Fruit fly (Drosophila melanogaster): ENCODE measurements around the gene Mhc.
A peak's percentile ranks its signal among the peaks of the same experiment; 100 is the strongest.

Gene Mhc

DNA sequence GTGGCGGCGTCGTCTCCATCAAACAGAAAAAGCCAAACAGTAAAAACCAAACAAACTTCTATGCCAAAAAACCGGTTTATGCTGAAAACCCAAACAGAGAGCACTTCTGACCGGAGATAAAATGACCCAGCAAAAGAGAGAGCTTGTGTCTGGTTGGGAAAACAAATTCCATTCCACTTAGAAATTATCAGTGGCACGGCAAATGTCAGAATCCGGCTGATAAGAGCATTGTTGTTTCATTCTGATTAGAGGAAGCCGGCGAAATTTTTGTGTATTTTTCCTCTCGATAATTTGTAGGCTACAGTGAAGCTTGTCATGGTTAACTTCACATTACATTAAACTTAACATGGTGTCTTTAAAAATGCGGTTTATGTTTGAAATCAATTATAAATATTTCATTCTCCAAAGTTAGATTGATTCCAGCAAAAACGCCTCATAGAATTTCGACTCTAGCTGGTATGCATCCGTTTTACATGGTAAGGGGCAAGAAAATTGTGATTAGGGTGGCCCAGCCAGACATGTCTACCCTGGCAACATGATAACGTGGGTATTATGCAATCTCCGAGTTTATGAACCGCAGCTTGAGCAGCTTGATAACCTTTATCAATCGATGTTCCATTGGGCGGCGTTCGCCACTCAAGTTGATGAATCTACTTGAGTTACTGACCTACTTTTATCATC is 51.2 kb downstream of the Mhc start (continued):
- TF ChIP-seq bsh (GFP tag; optimal IDR thresholded peaks at IDR 0.05) (no peak), hb (GFP tag; IDR thresholded peaks at IDR 0.05; ENCODE audit: partially characterized antibody) (no peak), CG3726 (GFP tag; IDR thresholded peaks at IDR 0.05) (no peak), hbn (GFP tag; IDR thresholded peaks at IDR 0.05; ENCODE audit: partially characterized antibody) (no peak), CG31224 (GFP tag; IDR thresholded peaks at IDR 0.05) (no peak), en (GFP tag; optimal IDR thresholded peaks at IDR 0.05) (no peak), Pdp1 (GFP tag; optimal IDR thresholded peaks at IDR 0.05) (peak; percentile 49 to 97), emc (GFP tag; optimal IDR thresholded peaks at IDR 0.05) (no peak), CG6813 (GFP tag; optimal IDR thresholded peaks at IDR 0.05) (no peak), Usf (GFP tag; optimal IDR thresholded peaks at IDR 0.05) (no peak), sr (GFP tag; IDR thresholded peaks at IDR 0.05) (no peak), CG7271 (tag; optimal IDR thresholded peaks at IDR 0.05) (no peak), jumu (GFP tag; optimal IDR thresholded peaks at IDR 0.05) (no peak), CG9932 (GFP tag; IDR thresholded peaks at IDR 0.05) (peak; percentile 57), CG3847 (GFP tag; IDR thresholded peaks at IDR 0.05) (no peak), repo (GFP tag; optimal IDR thresholded peaks at IDR 0.05) (no peak), CG9215 (GFP tag; IDR thresholded peaks at IDR 0.05) (no peak), CG17385 (GFP tag; optimal IDR thresholded peaks at IDR 0.05) (no peak), CG4404 (GFP tag; IDR thresholded peaks at IDR 0.05) (no peak), pita (GFP tag; optimal IDR thresholded peaks at IDR 0.05) (no peak), Xbp1 (GFP tag; optimal IDR thresholded peaks at IDR 0.05) (peak; percentile 16), ato (GFP tag; IDR thresholded peaks at IDR 0.05; ENCODE audit: partially characterized antibody) (no peak), CG10565 (GFP tag; optimal IDR thresholded peaks at IDR 0.05) (no peak), CG11398 (GFP tag; optimal IDR thresholded peaks at IDR 0.05) (no peak), gcm2 (GFP tag; optimal IDR thresholded peaks at IDR 0.05) (no peak), TFAM (GFP tag; optimal IDR thresholded peaks at IDR 0.05) (no peak), CG10462 (GFP tag; optimal IDR thresholded peaks at IDR 0.05) (no peak), CG17361 (GFP tag; IDR thresholded peaks at IDR 0.05) (no peak), tio (GFP tag; optimal IDR thresholded peaks at IDR 0.05) (no peak), CG7745 (tag; optimal IDR thresholded peaks at IDR 0.05) (no peak), Dbx (GFP tag; IDR thresholded peaks at IDR 0.05) (peak; percentile 63; the same call in 2 of the 3 replicates), so (GFP tag; IDR thresholded peaks at IDR 0.05) (no peak), zen2 (GFP tag; IDR thresholded peaks at IDR 0.05; ENCODE audit: partially characterized antibody) (no peak), Atf6 (GFP tag; IDR thresholded peaks at IDR 0.05) (peak; percentile 42; the same call in 1 of the 2 replicates), CG11093 (GFP tag; IDR thresholded peaks at IDR 0.05) (no peak), CG17612 (GFP tag; IDR thresholded peaks at IDR 0.05) (no peak), Six4 (GFP tag; optimal IDR thresholded peaks at IDR 0.05) (no peak), bab2 (GFP tag; optimal IDR thresholded peaks at IDR 0.05) (peak; percentile 12), HmgD (GFP tag; optimal IDR thresholded peaks at IDR 0.05) (no peak), Drgx (GFP tag; IDR thresholded peaks at IDR 0.05) (no peak), CG11085 (GFP tag; IDR thresholded peaks at IDR 0.05) (no peak), HHEX (GFP tag; optimal IDR thresholded peaks at IDR 0.05) (no peak), ash1 (GFP tag; optimal IDR thresholded peaks at IDR 0.05) (no peak), ttk (GFP tag; IDR thresholded peaks at IDR 0.05) (no peak), Dp (GFP tag; optimal IDR thresholded peaks at IDR 0.05) (no peak), scrt (GFP tag; optimal IDR thresholded peaks at IDR 0.05) (no peak), CG12391 (tag; optimal IDR thresholded peaks at IDR 0.05) (no peak), wek (GFP tag; optimal IDR thresholded peaks at IDR 0.05) (no peak), HLH4C (GFP tag; IDR thresholded peaks at IDR 0.05; ENCODE audit: partially characterized antibody) (no peak), Blimp-1 (GFP tag; optimal IDR thresholded peaks at IDR 0.05) (no peak)

Measured in whole organism, embryonic.